Fruit fly (Drosophila melanogaster): Measurements from ENCODE around the gene Cpsf5.

The Cpsf5 gene

DNA sequence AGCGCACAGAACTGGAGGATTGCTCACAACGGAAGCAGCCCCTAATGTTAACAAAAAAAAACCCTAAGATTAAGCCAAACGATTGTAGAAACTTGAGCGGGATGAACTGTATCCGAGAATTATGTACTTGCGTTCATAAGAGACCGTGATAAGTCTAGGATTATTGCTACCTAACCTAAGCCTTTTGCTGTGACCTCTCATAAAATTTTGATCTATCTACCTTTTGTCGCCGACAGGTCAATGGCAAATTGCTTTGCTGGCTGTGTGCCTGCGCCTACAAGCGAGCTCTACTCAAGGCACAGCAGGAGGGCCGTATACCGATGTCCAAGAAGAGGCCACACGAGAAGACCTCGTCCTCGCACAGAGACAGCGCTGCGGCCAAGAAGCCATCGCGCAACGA is 42.2 kb upstream of the Cpsf5 start:
- TF ChIP-seq CG34406 (GFP tag; optimal IDR thresholded peaks at IDR 0.05) (no peak), dac (GFP tag; optimal IDR thresholded peaks at IDR 0.05) (no peak), svp (GFP tag) (peak; percentile 77), CG6163 (GFP tag; IDR thresholded peaks at IDR 0.05) (no peak), CG3919 (GFP tag; optimal IDR thresholded peaks at IDR 0.05) (no peak), Smox (GFP tag; optimal IDR thresholded peaks at IDR 0.05) (no peak), OdsH (GFP tag; optimal IDR thresholded peaks at IDR 0.05) (no peak)

DNA sequence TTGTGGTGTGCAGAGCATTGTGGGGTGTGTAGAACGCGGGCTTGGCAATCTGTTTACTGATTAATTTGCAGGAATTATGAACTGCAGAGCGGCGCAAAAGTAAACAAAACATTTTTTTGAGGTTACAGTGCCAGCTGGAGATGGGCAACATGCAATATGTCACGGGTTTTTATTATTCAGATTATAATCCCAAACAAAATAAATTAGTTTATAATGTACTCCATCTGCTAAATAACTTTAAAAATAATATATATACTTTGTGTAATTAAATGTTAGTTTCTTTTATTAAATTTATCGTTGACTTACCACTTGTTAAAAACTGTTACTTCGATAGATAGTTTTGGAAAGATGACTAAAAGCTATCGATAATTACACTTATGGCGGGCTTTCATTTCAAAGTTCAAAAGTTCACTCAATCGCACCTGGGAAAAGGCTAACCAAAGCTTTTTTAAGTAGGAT is 39.9 kb upstream of the Cpsf5 start, which contains the start of gene Fdx1:
Fdx1 (minus strand) TSS at position 332 of the 459 bp plus-strand sequence.
- TF ChIP-seq svp (GFP tag) (peak; percentile 60), Ets96B (tag; optimal IDR thresholded peaks at IDR 0.05) (peak; percentile 33), CG10631 (GFP tag; optimal IDR thresholded peaks at IDR 0.05) (no peak), fkh (GFP tag; optimal IDR thresholded peaks at IDR 0.05) (peak; percentile 96), spab (GFP tag; optimal IDR thresholded peaks at IDR 0.05) (no peak), OdsH (GFP tag; optimal IDR thresholded peaks at IDR 0.05) (peak; percentile 47), CG31627 (GFP tag; optimal IDR thresholded peaks at IDR 0.05) (peak; percentile 17), Sox14 (GFP tag; optimal IDR thresholded peaks at IDR 0.05) (peak; percentile 48), Eip75B (GFP tag; optimal IDR thresholded peaks at IDR 0.05) (peak; percentile 30), net (GFP tag; optimal IDR thresholded peaks at IDR 0.05) (peak; percentile 14), CG3919 (GFP tag; optimal IDR thresholded peaks at IDR 0.05) (peak; percentile 43), esn (GFP tag; optimal IDR thresholded peaks at IDR 0.05) (peak; percentile 55), CG3032 (tag; optimal IDR thresholded peaks at IDR 0.05) (peak; percentile 41), CG8119 (GFP tag; IDR thresholded peaks at IDR 0.05) (peak; percentile 25; the same call in 1 of the 3 replicates), CG15336 (GFP tag; IDR thresholded peaks at IDR 0.05) (no peak), achi (GFP tag; optimal IDR thresholded peaks at IDR 0.05) (peak; percentile 25), cyc (GFP tag; optimal IDR thresholded peaks at IDR 0.05) (peak; percentile 26), Eip93F (GFP tag; optimal IDR thresholded peaks at IDR 0.05) (peak; percentile 5), fd59A (GFP tag; optimal IDR thresholded peaks at IDR 0.05) (no peak), CG8319 (GFP tag; optimal IDR thresholded peaks at IDR 0.05) (no peak), lz (GFP tag; optimal IDR thresholded peaks at IDR 0.05) (peak; percentile 38), topi (GFP tag; optimal IDR thresholded peaks at IDR 0.05) (peak; percentile 33), vri (GFP tag; optimal IDR thresholded peaks at IDR 0.05) (peak; percentile 11), CG9139 (GFP tag; optimal IDR thresholded peaks at IDR 0.05) (no peak), Eip78C (GFP tag) (peak; percentile 71)

DNA sequence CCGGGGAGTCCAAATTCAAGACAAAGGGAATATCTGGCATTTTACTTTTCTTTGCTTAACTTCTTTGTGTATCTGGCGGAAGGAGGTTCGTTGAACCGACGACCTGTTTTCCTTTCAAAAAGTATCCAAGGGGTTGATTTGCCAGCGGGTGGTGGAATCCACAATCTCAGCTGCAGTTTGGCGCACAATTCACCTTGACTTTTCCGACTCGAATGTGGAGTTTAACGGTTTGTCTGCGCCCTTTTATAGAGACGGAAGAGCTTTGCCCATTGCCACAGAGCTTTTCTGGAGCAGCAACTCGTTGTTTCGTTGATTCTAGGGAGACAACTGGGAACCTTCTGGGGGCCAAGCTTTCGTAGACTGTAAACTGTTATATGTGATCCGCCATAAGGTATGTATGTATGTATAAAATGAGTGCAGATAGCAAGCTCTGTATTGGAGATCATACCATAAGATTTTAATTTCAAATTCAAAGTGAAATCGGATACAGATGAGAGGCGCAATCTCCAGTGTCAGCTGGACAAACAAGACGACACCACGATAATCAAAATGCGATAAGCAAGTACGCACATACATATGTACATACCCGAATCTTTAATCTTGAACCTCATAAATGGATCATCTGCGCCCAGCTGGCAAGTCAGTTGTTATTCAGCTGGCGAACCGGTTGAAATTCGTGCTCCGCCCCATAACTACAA is 38.4 kb upstream of the Cpsf5 start, which contains the start of the genes Hsp67Bc, CG4456 and Hsp22:
Hsp67Bc (minus strand) TSS at position 220 of the 698 bp plus-strand sequence.
CG4456 (plus strand) TSS at position 445 of the 698 bp plus-strand sequence.
Hsp22 (plus strand) TSS at position 654 of the 698 bp plus-strand sequence.
- no peak for TF ChIP-seq CG11902 (GFP tag; optimal IDR thresholded peaks at IDR 0.05)
- no peak for TF ChIP-seq Hr38 (GFP tag; optimal IDR thresholded peaks at IDR 0.05)
- TF ChIP-seq svp (GFP tag), result peak; percentile 66
- no peak for TF ChIP-seq CG1621 (tag; optimal IDR thresholded peaks at IDR 0.05)
- no peak for TF ChIP-seq OdsH (GFP tag; optimal IDR thresholded peaks at IDR 0.05)
- TF ChIP-seq CG8632 (GFP tag; optimal IDR thresholded peaks at IDR 0.05), result no peak
- peak; percentile 18 for TF ChIP-seq CG6854 (GFP tag; optimal IDR thresholded peaks at IDR 0.05)
- no peak for TF ChIP-seq Sox15 (GFP tag; optimal IDR thresholded peaks at IDR 0.05)
- TF ChIP-seq Eip75B (GFP tag; optimal IDR thresholded peaks at IDR 0.05), result peak; percentile 13
- TF ChIP-seq dsx (GFP tag; optimal IDR thresholded peaks at IDR 0.05; ENCODE audit: poor library complexity, severe bottlenecking), result peak; percentile 23
- no peak for TF ChIP-seq CG11294 (GFP tag; IDR thresholded peaks at IDR 0.05)
- peak; percentile 50 to 53 for TF ChIP-seq ss (GFP tag; optimal IDR thresholded peaks at IDR 0.05)
- no peak for TF ChIP-seq CG31627 (GFP tag; optimal IDR thresholded peaks at IDR 0.05)
- TF ChIP-seq Ets21C (GFP tag; optimal IDR thresholded peaks at IDR 0.05), result no peak
- 0 out of 3 replicates have a peak, but pooled peaks have one; percentile 21 for TF ChIP-seq eg (GFP tag; IDR thresholded peaks at IDR 0.05)
- TF ChIP-seq Sox14 (GFP tag; optimal IDR thresholded peaks at IDR 0.05), result peak; percentile 36
- peak; percentile 58 for TF ChIP-seq Eip78C (GFP tag)
- TF ChIP-seq CG7368 (GFP tag; optimal IDR thresholded peaks at IDR 0.05), result no peak
- no peak for TF ChIP-seq CG6276 (GFP tag; optimal IDR thresholded peaks at IDR 0.05)
- TF ChIP-seq fkh (GFP tag; optimal IDR thresholded peaks at IDR 0.05), result peak; percentile 60
